In the genomic region with DNA sequence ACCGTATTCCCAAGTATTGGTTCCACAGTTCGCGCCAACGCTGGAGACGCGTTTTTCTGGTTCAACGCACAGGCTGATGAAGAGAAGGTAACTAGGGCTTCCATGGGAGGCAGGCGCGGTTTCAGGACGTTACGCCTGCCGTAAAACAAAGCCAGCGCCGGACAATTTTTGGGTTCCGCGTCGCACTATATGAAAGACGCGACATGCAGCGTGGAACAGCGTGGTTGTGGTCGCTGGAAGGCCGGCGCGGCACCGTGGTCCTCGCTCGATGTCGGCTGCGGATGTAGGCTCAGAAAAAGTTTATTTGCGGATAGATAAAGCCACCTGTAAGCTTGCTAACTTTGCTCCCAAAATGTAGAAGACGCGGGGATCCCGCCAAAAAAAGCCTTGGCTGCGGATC, we compare ENCODE assay signal across 2 worm cellular contexts.
TF ChIP-seq lines count a peak whose summit lies in the region.

No protein-coding gene starts in this region.

TF ChIP-seq in whole organism, L4 larva, 104 proteins besides CTCF, POLR2A, EP300 and RAD21:
- TF ChIP-seq set-16 (GFP tag; IDR thresholded peaks at IDR 0.05; lab: Robert Waterston, UW) (peak; percentile 59), attf-4 (tag; optimal IDR thresholded peaks at IDR 0.05; lab: Kevin White, UChicago) (no peak)

TF ChIP-seq in whole organism, young adult, 124 proteins besides CTCF, POLR2A, EP300 and RAD21:
- TF ChIP-seq atf-7 (tag; optimal IDR thresholded peaks at IDR 0.05; lab: Kevin White, UChicago) (no peak), hsf-1 (GFP tag; IDR thresholded peaks at IDR 0.05; lab: Robert Waterston, UW) (no peak), F33H1.4 (GFP tag; IDR thresholded peaks at IDR 0.05; lab: Robert Waterston, UW) (no peak), D2030.7 (GFP tag; IDR thresholded peaks at IDR 0.05; lab: Robert Waterston, UW) (no peak), T07F8.4 (tag; optimal IDR thresholded peaks at IDR 0.05; lab: Kevin White, UChicago) (no peak), nfyb-1 (GFP tag; IDR thresholded peaks at IDR 0.05; lab: Robert Waterston, UW) (0 out of 2 replicates have a peak, but pooled peaks have one; percentile 39), zfh-2 (GFP tag; conservative IDR thresholded peaks at IDR 0.05; lab: Robert Waterston, UW) (peak; percentile 68), madf-10 (tag; optimal IDR thresholded peaks at IDR 0.05; lab: Kevin White, UChicago) (no peak), hlh-26 (GFP tag; conservative IDR thresholded peaks at IDR 0.05; lab: Robert Waterston, UW) (no peak), ztf-3 (GFP tag; optimal IDR thresholded peaks at IDR 0.05; lab: Kevin White, UChicago) (no peak), snpc-4 (GFP tag; optimal IDR thresholded peaks at IDR 0.05; lab: Kevin White, UChicago) (no peak), snpc-4 (tag; optimal IDR thresholded peaks at IDR 0.05; lab: Kevin White, UChicago) (peak in 2 of 4 experiments; percentile 47 to 75), chd-7 (tag; optimal IDR thresholded peaks at IDR 0.05; lab: Kevin White, UChicago) (no peak)
